Fruit fly (Drosophila melanogaster) whole organism, embryonic: Measurements from ENCODE around the gene CG11168.

Source experiments
- Blimp-1 ChIP-seq: fragments of 200-800 bp; sonication (Bioruptor generic); optimal IDR thresholded peaks from 3 replicates; lab custom pipeline; 2018; ENCODE audit warnings: missing biosample characterization, missing genetic modification characterization, mild to moderate bottlenecking, moderate library complexity, missing genetic modification reagents
- BtbVII ChIP-seq: fragments of 200-800 bp; sonication (Bioruptor generic); optimal IDR thresholded peaks from 3 replicates; lab custom pipeline; 2017; ENCODE audit warnings: missing biosample characterization, mild to moderate bottlenecking, missing genetic modification characterization
- CG10431 ChIP-seq: fragments of 200-800 bp; sonication (Bioruptor generic); optimal IDR thresholded peaks from 3 replicates; lab custom pipeline; 2018; ENCODE audit warnings: missing biosample characterization, mild to moderate bottlenecking, missing genetic modification characterization
- CG10565 ChIP-seq: fragments of 200-800 bp; sonication (Bioruptor generic); optimal IDR thresholded peaks from 3 replicates; lab custom pipeline; 2016; ENCODE audit warnings: missing biosample characterization, mild to moderate bottlenecking, missing genetic modification characterization
- CG11398 ChIP-seq: fragments of 200-800 bp; sonication (Bioruptor generic); optimal IDR thresholded peaks from 2 replicates; lab custom pipeline; 2016; ENCODE audit warnings: missing biosample characterization, missing genetic modification characterization
- CG11456 ChIP-seq: fragments of 200-800 bp; sonication (Bioruptor generic); IDR thresholded peaks from 3 replicates; pipeline ENCODE4 v1.3.6; 2022; ENCODE audit warnings: missing biosample characterization, missing genetic modification characterization
- CG12104 ChIP-seq: fragments of 200-800 bp; sonication (Bioruptor generic); optimal IDR thresholded peaks from 3 replicates; lab custom pipeline; 2016; ENCODE audit warnings: missing biosample characterization, missing genetic modification characterization
- CG12219 ChIP-seq: fragments of 200-800 bp; sonication (Bioruptor generic); optimal IDR thresholded peaks from 3 replicates; lab custom pipeline; 2018; ENCODE audit warnings: missing biosample characterization, mild to moderate bottlenecking, missing genetic modification characterization
- CG12391 ChIP-seq: fragments of 200-800 bp; sonication (Bioruptor generic); optimal IDR thresholded peaks from 3 replicates; lab custom pipeline; 2018; ENCODE audit warnings: missing biosample characterization, mild to moderate bottlenecking, missing genetic modification characterization, moderate library complexity
- CG14441 ChIP-seq: fragments of 200-800 bp; sonication (Bioruptor generic); IDR thresholded peaks from 2 replicates; pipeline ENCODE4 v1.3.6; 2022; ENCODE audit warnings: missing biosample characterization, missing genetic modification characterization
- CG15011 ChIP-seq: fragments of 200-800 bp; sonication (Bioruptor generic); optimal IDR thresholded peaks from 3 replicates; lab custom pipeline; 2018; ENCODE audit warnings: missing biosample characterization, mild to moderate bottlenecking, missing genetic modification characterization
- CG16815 ChIP-seq: fragments of 200-800 bp; sonication (Bioruptor generic); optimal IDR thresholded peaks from 3 replicates; lab custom pipeline; 2017; ENCODE audit warnings: missing biosample characterization, mild to moderate bottlenecking, missing genetic modification characterization
- CG17568 ChIP-seq: fragments of 200-800 bp; sonication (Bioruptor generic); optimal IDR thresholded peaks from 2 replicates; lab custom pipeline; 2018; ENCODE audit warnings: missing biosample characterization, mild to moderate bottlenecking, missing genetic modification characterization, moderate library complexity
- CG3838 ChIP-seq: fragments of 200-800 bp; sonication (Bioruptor generic); optimal IDR thresholded peaks from 3 replicates; lab custom pipeline; 2016; ENCODE audit warnings: missing biosample characterization, missing genetic modification characterization
- CG4854 ChIP-seq: fragments of 200-800 bp; sonication (Bioruptor generic); optimal IDR thresholded peaks from 2 replicates; lab custom pipeline; 2016; ENCODE audit warnings: missing biosample characterization, missing genetic modification characterization, inconsistent platforms
- CG5180 ChIP-seq: fragments of 200-800 bp; sonication (Bioruptor generic); optimal IDR thresholded peaks from 3 replicates; lab custom pipeline; 2017; ENCODE audit warnings: missing biosample characterization, missing genetic modification characterization, mild to moderate bottlenecking, moderate library complexity, missing genetic modification reagents
- CG6765 ChIP-seq: fragments of 200-800 bp; sonication (Bioruptor generic); optimal IDR thresholded peaks from 3 replicates; lab custom pipeline; 2017; ENCODE audit warnings: missing biosample characterization, mild to moderate bottlenecking, missing genetic modification characterization
- CG7928 ChIP-seq: fragments of 200-800 bp; sonication (Bioruptor generic); optimal IDR thresholded peaks from 2 replicates; lab custom pipeline; 2017; ENCODE audit warnings: missing biosample characterization, mild to moderate bottlenecking, missing genetic modification characterization
- CG8290 ChIP-seq, 3 experiments: fragments of 200-800 bp; sonication (Bioruptor generic); optimal IDR thresholded peaks; 2 replicates each; lab custom pipeline; 2016 to 2019; ENCODE audit warnings: missing biosample characterization in 3 of 3, missing genetic modification characterization in 3 of 3, mild to moderate bottlenecking in 2 of 3, moderate library complexity in 1 of 3
- Chrac-16 ChIP-seq: fragments of 200-800 bp; sonication (Bioruptor generic); optimal IDR thresholded peaks from 3 replicates; lab custom pipeline; 2016; ENCODE audit warnings: missing biosample characterization, missing genetic modification characterization
- Dfd ChIP-seq, 2 experiments: fragments of >200 bp; optimal IDR thresholded peaks; 2 replicates each; lab custom pipeline; 2017; ENCODE audit warnings: missing biosample characterization in 2 of 2, missing genetic modification characterization in 2 of 2
- Doc3 ChIP-seq: fragments of 200-800 bp; sonication (Bioruptor generic); IDR thresholded peaks from 3 replicates; pipeline ENCODE4 v1.3.6; 2022; ENCODE audit warnings: missing biosample characterization, missing genetic modification characterization; ENCODE audit not compliant: partially characterized antibody
- Dref ChIP-seq: fragments of 200-800 bp; sonication (Bioruptor generic); IDR thresholded peaks from 2 replicates; pipeline ENCODE4 v1.3.6; 2022; ENCODE audit warnings: missing biosample characterization, missing genetic modification characterization
- HLH4C ChIP-seq: fragments of 200-800 bp; sonication (Bioruptor generic); IDR thresholded peaks from 3 replicates; pipeline ENCODE4 v1.3.6; 2022; ENCODE audit warnings: missing biosample characterization, missing genetic modification characterization; ENCODE audit not compliant: partially characterized antibody
- Hr78 ChIP-seq, 2 experiments: fragments of 200-800 bp in 1 of 2; fragments of >200 bp in 1 of 2; sonication (Bioruptor generic) in 1 of 2; optimal IDR thresholded peaks; 2 replicates each; lab custom pipeline; 2017 to 2019; ENCODE audit warnings: missing biosample characterization in 2 of 2, missing genetic modification characterization in 2 of 2, mild to moderate bottlenecking in 1 of 2, moderate library complexity in 1 of 2
- Jarid2 ChIP-seq: fragments of 200-800 bp; sonication (Bioruptor generic); optimal IDR thresholded peaks from 3 replicates; lab custom pipeline; 2017; ENCODE audit warnings: mild to moderate bottlenecking, missing biosample characterization, missing genetic modification reagents, missing genetic modification characterization
- MESR4 ChIP-seq: fragments of 200-800 bp; sonication (Bioruptor generic); optimal IDR thresholded peaks from 2 replicates; lab custom pipeline; 2018; ENCODE audit warnings: missing biosample characterization, mild to moderate bottlenecking, missing genetic modification characterization, moderate library complexity
- Max ChIP-seq: fragments of 200-800 bp; sonication (Bioruptor generic); optimal IDR thresholded peaks from 2 replicates; lab custom pipeline; 2016; ENCODE audit warnings: missing biosample characterization, mild to moderate bottlenecking, missing genetic modification characterization
- Neu2 ChIP-seq: fragments of 200-800 bp; sonication (Bioruptor generic); optimal IDR thresholded peaks from 3 replicates; lab custom pipeline; 2016; ENCODE audit warnings: missing biosample characterization, missing genetic modification characterization, borderline replicate concordance
- NfI ChIP-seq: fragments of 200-800 bp; sonication (Bioruptor generic); optimal IDR thresholded peaks from 3 replicates; lab custom pipeline; 2018; ENCODE audit warnings: missing biosample characterization, mild to moderate bottlenecking, missing genetic modification characterization, moderate library complexity
- Sox100B ChIP-seq: fragments of 200-800 bp; sonication (Bioruptor generic); optimal IDR thresholded peaks from 3 replicates; lab custom pipeline; 2018; ENCODE audit warnings: missing biosample characterization, mild to moderate bottlenecking, missing genetic modification characterization
- TFAM ChIP-seq: fragments of 200-800 bp; sonication (Bioruptor generic); optimal IDR thresholded peaks from 2 replicates; lab custom pipeline; 2017; ENCODE audit warnings: missing biosample characterization, missing genetic modification characterization, inconsistent platforms
- abd-A ChIP-seq: fragments of 200-800 bp; sonication (Bioruptor generic); optimal IDR thresholded peaks from 3 replicates; lab custom pipeline; 2019; ENCODE audit warnings: missing biosample characterization, mild to moderate bottlenecking, missing genetic modification characterization, moderate library complexity
- chn ChIP-seq: fragments of 200-800 bp; sonication (Bioruptor generic); optimal IDR thresholded peaks from 2 replicates; lab custom pipeline; 2016; ENCODE audit warnings: missing biosample characterization, missing genetic modification characterization
- crp ChIP-seq, 2 experiments: fragments of 200-800 bp; sonication (Bioruptor generic); optimal IDR thresholded peaks; 2 replicates in 1 of 2; 3 replicates in 1 of 2; lab custom pipeline; 2017; ENCODE audit warnings: missing biosample characterization in 2 of 2, missing genetic modification characterization in 2 of 2, mild to moderate bottlenecking in 1 of 2, moderate library complexity in 1 of 2
- eyg ChIP-seq: fragments of 200-800 bp; sonication (Bioruptor generic); optimal IDR thresholded peaks from 3 replicates; lab custom pipeline; 2016; ENCODE audit warnings: missing biosample characterization, missing genetic modification characterization
- fd3F ChIP-seq: fragments of 200-800 bp; sonication (Bioruptor generic); optimal IDR thresholded peaks from 2 replicates; lab custom pipeline; 2018; ENCODE audit warnings: missing biosample characterization, mild to moderate bottlenecking, missing genetic modification characterization, moderate library complexity
- fru ChIP-seq: fragments of >200 bp; optimal IDR thresholded peaks from 2 replicates; lab custom pipeline; 2017
- grn ChIP-seq: fragments of 200-800 bp; sonication (Bioruptor generic); optimal IDR thresholded peaks from 3 replicates; lab custom pipeline; 2017; ENCODE audit warnings: missing biosample characterization, missing genetic modification characterization
- hth ChIP-seq: fragments of >200 bp; optimal IDR thresholded peaks from 2 replicates; lab custom pipeline; 2017; ENCODE audit warnings: inconsistent platforms
- stwl ChIP-seq: fragments of 200-800 bp; sonication (Bioruptor generic); optimal IDR thresholded peaks from 3 replicates; lab custom pipeline; 2018; ENCODE audit warnings: missing biosample characterization, mild to moderate bottlenecking, missing genetic modification characterization, moderate library complexity
- unc-4 ChIP-seq: fragments of 200-800 bp; sonication (Bioruptor generic); IDR thresholded peaks from 2 replicates; pipeline ENCODE4 v1.3.6; 2022; ENCODE audit warnings: missing biosample characterization, missing genetic modification characterization; ENCODE audit not compliant: partially characterized antibody
- zen ChIP-seq: fragments of 200-800 bp; sonication (Bioruptor generic); optimal IDR thresholded peaks from 3 replicates; lab custom pipeline; 2018; ENCODE audit warnings: missing biosample characterization, mild to moderate bottlenecking, missing genetic modification characterization, moderate library complexity
- zfh2 ChIP-seq: fragments of 200-800 bp; sonication (Bioruptor generic); optimal IDR thresholded peaks from 2 replicates; lab custom pipeline; 2016; ENCODE audit warnings: missing biosample characterization, missing genetic modification characterization

CG11168 gene

dm6 chr3R:24876843-24877457 is 41.0 kb upstream of the CG11168 start, which contains the start of the genes CG11089 and CG31381 (continued):
- TF ChIP-seq abd-A (tag; lab: Kevin White, UChicago) (no peak), CG11456 (no peak), fd3F (GFP tag; lab: Kevin White, UChicago) (no peak), CG5180 (GFP tag; lab: Kevin White, UChicago) (no peak), MESR4 (GFP tag; lab: Kevin White, UChicago) (peak; percentile 22), HLH4C (GFP tag; lab: Robert Waterston, UW) (no peak), Max (GFP tag; lab: Kevin White, UChicago) (peak; percentile 66), CG6765 (GFP tag; lab: Kevin White, UChicago) (no peak), CG12104 (GFP tag; lab: Kevin White, UChicago) (peak; percentile 38), zfh2 (GFP tag; lab: Kevin White, UChicago) (no peak), CG14441 (GFP tag; lab: Robert Waterston, UW) (no peak), Blimp-1 (GFP tag; lab: Kevin White, UChicago) (no peak), unc-4 (peak; percentile 16; the same call in 1 of the 2 replicates), stwl (no peak), Dfd (GFP tag; optimal IDR thresholded peaks at IDR 0.05; lab: Kevin White, UChicago) (no peak), CG3838 (no peak), Dref (no peak), hth (lab: Kevin White, UChicago) (no peak), grn (GFP tag; lab: Kevin White, UChicago) (peak; percentile 11), Neu2 (GFP tag; lab: Kevin White, UChicago) (no peak), NfI (GFP tag; lab: Kevin White, UChicago) (no peak), eyg (GFP tag; lab: Kevin White, UChicago) (no peak), CG15011 (GFP tag; lab: Kevin White, UChicago) (no peak), crp (GFP tag; optimal IDR thresholded peaks at IDR 0.05; lab: Kevin White, UChicago) (peak in 1 of 2 experiments; percentile 76), CG10565 (GFP tag; lab: Kevin White, UChicago) (no peak), CG7928 (no peak), Chrac-16 (GFP tag; lab: Kevin White, UChicago) (no peak), zen (tag; lab: Kevin White, UChicago) (no peak), CG17568 (GFP tag; lab: Kevin White, UChicago) (no peak), fru (lab: Kevin White, UChicago) (no peak), Hr78 (GFP tag; optimal IDR thresholded peaks at IDR 0.05; lab: Kevin White, UChicago) (no peak), chn (GFP tag; lab: Kevin White, UChicago) (no peak), BtbVII (GFP tag; lab: Kevin White, UChicago) (no peak), TFAM (GFP tag; lab: Kevin White, UChicago) (no peak), CG10431 (GFP tag; lab: Kevin White, UChicago) (no peak), CG8290 (GFP tag; optimal IDR thresholded peaks at IDR 0.05; lab: Kevin White, UChicago) (no peak), CG8290 (tag; optimal IDR thresholded peaks at IDR 0.05; lab: Kevin White, UChicago) (no peak), Sox100B (GFP tag; lab: Kevin White, UChicago) (no peak), CG16815 (GFP tag; lab: Kevin White, UChicago) (no peak), Jarid2 (no peak), Doc3 (GFP tag; lab: Robert Waterston, UW) (no peak), CG11398 (no peak), CG12219 (GFP tag; lab: Kevin White, UChicago) (no peak), CG12391 (tag; lab: Kevin White, UChicago) (peak; percentile 61), CG4854 (GFP tag; lab: Kevin White, UChicago) (peak; percentile 97)
- TF ChIP-seq, all 482 proteins: peak for 46
